Fruit fly (Drosophila melanogaster) whole organism, embryonic: Measurements from ENCODE around the gene Mocs1.

Source experiments
- B-H1 ChIP-seq: fragments of 200-800 bp; sonication (Bioruptor generic); IDR thresholded peaks from 3 replicates; pipeline ENCODE4 v1.3.6; 2022; ENCODE audit warnings: missing biosample characterization, missing genetic modification characterization
- BEAF-32 ChIP-seq: fragments of 200-800 bp; sonication (Bioruptor generic); optimal IDR thresholded peaks from 3 replicates; lab custom pipeline; 2017; ENCODE audit warnings: missing biosample characterization, missing genetic modification characterization, mild to moderate bottlenecking, moderate library complexity, missing genetic modification reagents
- CG1024 ChIP-seq: fragments of 200-800 bp; sonication (Bioruptor generic); IDR thresholded peaks from 2 replicates; pipeline ENCODE4 v1.3.6; 2022; ENCODE audit warnings: missing biosample characterization, missing genetic modification characterization
- CG10366 ChIP-seq: fragments of 200-800 bp; sonication (Bioruptor generic); IDR thresholded peaks from 2 replicates; pipeline ENCODE4 v1.3.6; 2022; ENCODE audit warnings: missing biosample characterization, missing genetic modification characterization
- CG10431 ChIP-seq: fragments of 200-800 bp; sonication (Bioruptor generic); optimal IDR thresholded peaks from 3 replicates; lab custom pipeline; 2018; ENCODE audit warnings: missing biosample characterization, mild to moderate bottlenecking, missing genetic modification characterization
- CG11085 ChIP-seq: fragments of 200-800 bp; sonication (Bioruptor generic); IDR thresholded peaks from 2 replicates; pipeline ENCODE4 v1.3.6; 2022; ENCODE audit warnings: missing biosample characterization, missing genetic modification characterization
- CG11504 ChIP-seq: fragments of 200-800 bp; sonication (Bioruptor generic); optimal IDR thresholded peaks from 3 replicates; lab custom pipeline; 2019; ENCODE audit warnings: missing biosample characterization, mild to moderate bottlenecking, missing genetic modification characterization, moderate library complexity
- CG12659 ChIP-seq: fragments of 200-800 bp; sonication (Bioruptor generic); optimal IDR thresholded peaks from 3 replicates; lab custom pipeline; 2017; ENCODE audit warnings: mild to moderate bottlenecking, missing biosample characterization, missing genetic modification reagents, missing genetic modification characterization
- CG13775 ChIP-seq: fragments of 200-800 bp; sonication (Bioruptor generic); optimal IDR thresholded peaks from 3 replicates; lab custom pipeline; 2017; ENCODE audit warnings: missing biosample characterization, mild to moderate bottlenecking, missing genetic modification characterization
- CG1647 ChIP-seq: fragments of 200-800 bp; sonication (Bioruptor generic); optimal IDR thresholded peaks from 3 replicates; lab custom pipeline; 2016; ENCODE audit warnings: missing biosample characterization, missing genetic modification characterization
- CG17612 ChIP-seq: fragments of 200-800 bp; sonication (Bioruptor generic); IDR thresholded peaks from 2 replicates; pipeline ENCODE4 v1.3.6; 2022; ENCODE audit warnings: missing biosample characterization, missing genetic modification characterization
- CG17912 ChIP-seq: fragments of 200-800 bp; sonication (Bioruptor generic); optimal IDR thresholded peaks from 2 replicates; lab custom pipeline; 2018; ENCODE audit warnings: missing biosample characterization, mild to moderate bottlenecking, missing genetic modification characterization
- CG18599 ChIP-seq: fragments of 200-800 bp; sonication (Bioruptor generic); optimal IDR thresholded peaks from 3 replicates; lab custom pipeline; 2017; ENCODE audit warnings: missing biosample characterization, missing genetic modification characterization, mild to moderate bottlenecking, moderate library complexity, missing genetic modification reagents
- CG2202 ChIP-seq: fragments of 200-800 bp; sonication (Bioruptor generic); optimal IDR thresholded peaks from 2 replicates; lab custom pipeline; 2018; ENCODE audit warnings: missing biosample characterization, mild to moderate bottlenecking, missing genetic modification characterization
- CG3995 ChIP-seq: fragments of 200-800 bp; sonication (Bioruptor generic); optimal IDR thresholded peaks from 3 replicates; lab custom pipeline; 2016; ENCODE audit warnings: missing biosample characterization, missing genetic modification characterization
- CG7357 ChIP-seq: fragments of 200-800 bp; sonication (Bioruptor generic); IDR thresholded peaks from 3 replicates; pipeline ENCODE4 v1.3.6; 2022; ENCODE audit warnings: missing biosample characterization, missing genetic modification characterization
- CG7963 ChIP-seq: fragments of 200-800 bp; sonication (Bioruptor generic); IDR thresholded peaks from 3 replicates; pipeline ENCODE4 v1.3.6; 2022; ENCODE audit warnings: missing biosample characterization, missing genetic modification characterization; ENCODE audit not compliant: partially characterized antibody
- CG8290 ChIP-seq, 3 experiments: fragments of 200-800 bp; sonication (Bioruptor generic); optimal IDR thresholded peaks; 2 replicates each; lab custom pipeline; 2016 to 2019; ENCODE audit warnings: missing biosample characterization in 3 of 3, missing genetic modification characterization in 3 of 3, mild to moderate bottlenecking in 2 of 3, moderate library complexity in 1 of 3
- CG8478 ChIP-seq: fragments of >200 bp; optimal IDR thresholded peaks from 2 replicates; lab custom pipeline; 2018
- CTCF ChIP-seq: fragments of 200-800 bp; sonication (Bioruptor generic); optimal IDR thresholded peaks from 2 replicates; lab custom pipeline; 2017; ENCODE audit warnings: missing biosample characterization, mild to moderate bottlenecking, missing genetic modification characterization, moderate library complexity
- Doc3 ChIP-seq: fragments of 200-800 bp; sonication (Bioruptor generic); IDR thresholded peaks from 3 replicates; pipeline ENCODE4 v1.3.6; 2022; ENCODE audit warnings: missing biosample characterization, missing genetic modification characterization; ENCODE audit not compliant: partially characterized antibody
- Hand ChIP-seq: fragments of 200-800 bp; sonication (Bioruptor generic); optimal IDR thresholded peaks from 2 replicates; lab custom pipeline; 2017; ENCODE audit warnings: mild to moderate bottlenecking, missing biosample characterization, missing genetic modification reagents, missing genetic modification characterization
- Hmx ChIP-seq: fragments of 200-800 bp; sonication (Bioruptor generic); optimal IDR thresholded peaks from 2 replicates; lab custom pipeline; 2016; ENCODE audit warnings: missing biosample characterization, missing genetic modification characterization
- Six4 ChIP-seq: fragments of 200-800 bp; sonication (Bioruptor generic); optimal IDR thresholded peaks from 2 replicates; lab custom pipeline; 2016; ENCODE audit warnings: missing biosample characterization, missing genetic modification characterization
- Tbp ChIP-seq: fragments of >200 bp; optimal IDR thresholded peaks from 2 replicates; lab custom pipeline; 2018; ENCODE audit warnings: missing biosample characterization, missing genetic modification characterization
- Trl ChIP-seq, 3 experiments: fragments of >200 bp in 2 of 3; fragments of 200-800 bp in 1 of 3; sonication (Bioruptor generic) in 1 of 3; optimal IDR thresholded peaks; 2 replicates in 1 of 3; 3 replicates in 2 of 3; lab custom pipeline; 2016 to 2017; ENCODE audit warnings: missing biosample characterization in 1 of 3, missing genetic modification characterization in 1 of 3
- ase ChIP-seq: fragments of 200-800 bp; sonication (Bioruptor generic); IDR thresholded peaks from 3 replicates; pipeline ENCODE4 v1.3.6; 2022; ENCODE audit warnings: missing biosample characterization, missing genetic modification characterization
- bowl ChIP-seq: fragments of 200-800 bp; sonication (Bioruptor generic); IDR thresholded peaks from 2 replicates; pipeline ENCODE4 v1.3.6; 2022; ENCODE audit warnings: missing biosample characterization, missing genetic modification characterization
- br ChIP-seq: fragments of >200 bp; optimal IDR thresholded peaks from 2 replicates; lab custom pipeline; 2017
- cg ChIP-seq: fragments of 200-800 bp; sonication (Bioruptor generic); optimal IDR thresholded peaks from 3 replicates; lab custom pipeline; 2019; ENCODE audit warnings: missing biosample characterization, mild to moderate bottlenecking, missing genetic modification characterization, moderate library complexity
- croc ChIP-seq: fragments of 200-800 bp; sonication (Bioruptor generic); conservative IDR thresholded peaks from 3 replicates; pipeline ENCODE4 v1.3.6; 2022; ENCODE audit warnings: missing biosample characterization, missing genetic modification characterization
- dysf ChIP-seq: fragments of 200-800 bp; sonication (Bioruptor generic); IDR thresholded peaks from 3 replicates; pipeline ENCODE4 v1.3.6; 2022; ENCODE audit warnings: missing biosample characterization, missing genetic modification characterization
- esg ChIP-seq: fragments of 200-800 bp; sonication (Bioruptor generic); conservative IDR thresholded peaks from 2 replicates; pipeline ENCODE4 v1.3.6; 2022; ENCODE audit warnings: missing biosample characterization, missing genetic modification characterization
- gem ChIP-seq: fragments of 200-800 bp; sonication (Bioruptor generic); optimal IDR thresholded peaks from 2 replicates; lab custom pipeline; 2019; ENCODE audit warnings: missing biosample characterization, mild to moderate bottlenecking, missing genetic modification characterization, moderate library complexity
- hbn ChIP-seq: fragments of 200-800 bp; sonication (Bioruptor generic); IDR thresholded peaks from 2 replicates; pipeline ENCODE4 v1.3.6; 2022; ENCODE audit warnings: missing biosample characterization, missing genetic modification characterization; ENCODE audit not compliant: partially characterized antibody
- hth ChIP-seq: fragments of >200 bp; optimal IDR thresholded peaks from 2 replicates; lab custom pipeline; 2017; ENCODE audit warnings: inconsistent platforms
- ken ChIP-seq: fragments of 200-800 bp; sonication (Bioruptor generic); IDR thresholded peaks from 3 replicates; pipeline ENCODE4 v1.3.6; 2022; ENCODE audit warnings: missing biosample characterization, missing genetic modification characterization
- lab ChIP-seq: fragments of 200-800 bp; sonication (Bioruptor generic); optimal IDR thresholded peaks from 3 replicates; lab custom pipeline; 2017; ENCODE audit warnings: missing biosample characterization, missing genetic modification characterization, mild to moderate bottlenecking, moderate library complexity, missing genetic modification reagents
- mam ChIP-seq: fragments of 200-800 bp; sonication (Bioruptor generic); optimal IDR thresholded peaks from 3 replicates; lab custom pipeline; 2016; ENCODE audit warnings: missing biosample characterization, missing genetic modification characterization
- onecut ChIP-seq: fragments of 200-800 bp; sonication (Bioruptor generic); IDR thresholded peaks from 2 replicates; pipeline ENCODE4 v1.3.6; 2022; ENCODE audit warnings: missing biosample characterization, missing genetic modification characterization
- p53 ChIP-seq: fragments of 200-800 bp; sonication (Bioruptor generic); optimal IDR thresholded peaks from 2 replicates; lab custom pipeline; 2016; ENCODE audit warnings: missing biosample characterization, missing genetic modification characterization
- peb ChIP-seq: fragments of 200-800 bp; sonication (Bioruptor generic); IDR thresholded peaks from 2 replicates; pipeline ENCODE4 v1.3.6; 2022; ENCODE audit warnings: missing biosample characterization, missing genetic modification characterization
- pzg ChIP-seq: fragments of 200-800 bp; sonication (Bioruptor generic); optimal IDR thresholded peaks from 3 replicates; lab custom pipeline; 2018; ENCODE audit warnings: missing biosample characterization, mild to moderate bottlenecking, missing genetic modification characterization, moderate library complexity
- run ChIP-seq: fragments of 200-800 bp; sonication (Bioruptor generic); optimal IDR thresholded peaks from 3 replicates; lab custom pipeline; 2018; ENCODE audit warnings: missing biosample characterization, mild to moderate bottlenecking, missing genetic modification characterization
- stwl ChIP-seq: fragments of 200-800 bp; sonication (Bioruptor generic); optimal IDR thresholded peaks from 3 replicates; lab custom pipeline; 2018; ENCODE audit warnings: missing biosample characterization, mild to moderate bottlenecking, missing genetic modification characterization, moderate library complexity
- tgo ChIP-seq: fragments of 200-800 bp; sonication (Bioruptor generic); IDR thresholded peaks from 3 replicates; pipeline ENCODE4 v1.3.6; 2022; ENCODE audit warnings: missing biosample characterization, missing genetic modification characterization
- tll ChIP-seq, 2 experiments: fragments of 200-800 bp in 1 of 2; fragments of >200 bp in 1 of 2; sonication (Bioruptor generic) in 1 of 2; optimal IDR thresholded peaks; 2 replicates each; lab custom pipeline; 2017 to 2019; ENCODE audit warnings: missing biosample characterization in 2 of 2, missing genetic modification characterization in 2 of 2, mild to moderate bottlenecking in 1 of 2, moderate library complexity in 1 of 2
- tup ChIP-seq: fragments of 200-800 bp; sonication (Bioruptor generic); optimal IDR thresholded peaks from 2 replicates; lab custom pipeline; 2016; ENCODE audit warnings: missing biosample characterization, mild to moderate bottlenecking, missing genetic modification characterization, moderate library complexity
- twi ChIP-seq: fragments of 200-800 bp; optimal IDR thresholded peaks from 2 replicates; lab custom pipeline; 2019; ENCODE audit warnings: missing biosample characterization, mild to moderate bottlenecking, missing genetic modification characterization, moderate library complexity
- tx ChIP-seq: fragments of 200-800 bp; sonication (Bioruptor generic); optimal IDR thresholded peaks from 2 replicates; lab custom pipeline; 2016; ENCODE audit warnings: missing biosample characterization, missing genetic modification characterization

The Mocs1 gene

dm6 chr3L:11097982-11098663 is 27.8 kb downstream of the Mocs1 start, which contains the start of the genes Irbp18 and APP-BP1 (continued):
- peak; percentile 22 for TF ChIP-seq cg (GFP tag; lab: Kevin White, UChicago)
- TF ChIP-seq CG13775 (GFP tag; lab: Kevin White, UChicago): peak; percentile 96
- peak; percentile 66; the same call in 2 of the 3 replicates for TF ChIP-seq CG7357 (GFP tag; lab: Robert Waterston, UW)
- TF ChIP-seq CG11504 (tag; lab: Kevin White, UChicago): peak; percentile 92
- TF ChIP-seq pzg: peak; percentile 53
- peak; percentile 65 for TF ChIP-seq onecut (GFP tag; lab: Robert Waterston, UW)
- peak; percentile 68 for TF ChIP-seq stwl (tag; lab: Kevin White, UChicago)
- peak; percentile 72 for TF ChIP-seq croc (GFP tag; lab: Robert Waterston, UW)
- TF ChIP-seq dysf: peak; percentile 88
- TF ChIP-seq tup (GFP tag; lab: Kevin White, UChicago): peak; percentile 92
- peak; percentile 93 for TF ChIP-seq Hmx (GFP tag; lab: Kevin White, UChicago)
- TF ChIP-seq BEAF-32 (GFP tag; lab: Kevin White, UChicago): peak; percentile 46
- peak; percentile 84 for TF ChIP-seq CG10366
- peak; percentile 81 for TF ChIP-seq B-H1 (GFP tag; lab: Robert Waterston, UW)
- TF ChIP-seq hbn: 0 out of 2 replicates have a peak, but pooled peaks have one; percentile 25
- TF ChIP-seq ken (GFP tag; lab: Robert Waterston, UW): peak; percentile 79
- TF ChIP-seq Six4: peak; percentile 94
- TF ChIP-seq Doc3: no peak
- peak; percentile 83 for TF ChIP-seq esg (GFP tag; lab: Robert Waterston, UW)
- TF ChIP-seq tx: peak; percentile 92
- TF ChIP-seq lab (GFP tag; lab: Kevin White, UChicago): peak; percentile 95
- peak; percentile 83 for TF ChIP-seq CG2202 (tag; lab: Kevin White, UChicago)
- TF ChIP-seq br (lab: Kevin White, UChicago): no peak
- peak; percentile 87 for TF ChIP-seq CG8290 (GFP tag; optimal IDR thresholded peaks at IDR 0.05; lab: Kevin White, UChicago)
- peak; percentile 81 to 92 for TF ChIP-seq CG8290 (tag; optimal IDR thresholded peaks at IDR 0.05; lab: Kevin White, UChicago)
- TF ChIP-seq CG10431 (GFP tag; lab: Kevin White, UChicago): peak; percentile 78
- no peak for TF ChIP-seq hth
- peak; percentile 97 for TF ChIP-seq CG12659
- TF ChIP-seq run (tag; lab: Kevin White, UChicago): peak; percentile 58
- peak; percentile 87 for TF ChIP-seq p53 (GFP tag; lab: Kevin White, UChicago)
- peak; percentile 91 for TF ChIP-seq CG1647 (GFP tag; lab: Kevin White, UChicago)
- no peak for TF ChIP-seq CG7963 (GFP tag; lab: Robert Waterston, UW)
- peak; percentile 96 for TF ChIP-seq gem
- TF ChIP-seq CG18599: peak; percentile 95
- peak; percentile 79 for TF ChIP-seq ase (GFP tag; lab: Robert Waterston, UW)
- TF ChIP-seq CG3995: peak; percentile 64
- TF ChIP-seq tll (GFP tag; optimal IDR thresholded peaks at IDR 0.05; lab: Kevin White, UChicago): peak in 1 of 2 experiments; percentile 37
- TF ChIP-seq twi (tag; lab: Kevin White, UChicago): peak; percentile 77
- TF ChIP-seq Hand (GFP tag; lab: Kevin White, UChicago): peak; percentile 84
- peak; percentile 85 for TF ChIP-seq tgo (GFP tag; lab: Robert Waterston, UW)
- peak; percentile 68; the same call in 1 of the 2 replicates for TF ChIP-seq CG11085
- TF ChIP-seq CG1024 (GFP tag; lab: Robert Waterston, UW): peak; percentile 63
- no peak for TF ChIP-seq bowl (GFP tag; lab: Robert Waterston, UW)
- TF ChIP-seq Trl (optimal IDR thresholded peaks at IDR 0.05; lab: Kevin White, UChicago): no peak
- TF ChIP-seq Trl (GFP tag; optimal IDR thresholded peaks at IDR 0.05; lab: Kevin White, UChicago): peak; percentile 92
- TF ChIP-seq CG17912: peak; percentile 47
- TF ChIP-seq peb (GFP tag; lab: Robert Waterston, UW): peak; percentile 83
- TF ChIP-seq CTCF (GFP tag; lab: Kevin White, UChicago): peak; percentile 50
- TF ChIP-seq CG8478 (lab: Kevin White, UChicago): no peak
- peak; percentile 96 for TF ChIP-seq mam (GFP tag; lab: Kevin White, UChicago)
- peak; percentile 72 for TF ChIP-seq CG17612 (GFP tag; lab: Robert Waterston, UW)
- no peak for TF ChIP-seq Tbp (GFP tag; lab: Kevin White, UChicago)
